Worm (Caenorhabditis elegans) whole organism, young adult: ENCODE results near the gene gcy-3.
A peak's percentile ranks its signal among the peaks of the same experiment; 100 is the strongest.

Experiments
- B0019.2 ChIP-seq: fragments of 200-800 bp; sonication (Bioruptor generic); conservative IDR thresholded peaks from 2 replicates; pipeline ENCODE4 v1.3.6; 2022; ENCODE audit warnings: missing genetic modification reagents, missing genetic modification characterization, missing compliant biosample characterization
- F22D6.2 ChIP-seq: sonication (generic microtip); optimal IDR thresholded peaks from 2 replicates; lab custom pipeline; 2016; ENCODE audit warnings: mild to moderate bottlenecking, missing genetic modification characterization, missing compliant biosample characterization
- F33H1.4 ChIP-seq: fragments of 200-800 bp; sonication (Bioruptor generic); IDR thresholded peaks from 2 replicates; pipeline ENCODE4 v1.3.6; 2022; ENCODE audit warnings: missing genetic modification reagents, missing genetic modification characterization, missing compliant biosample characterization
- F49E8.2 ChIP-seq: sonication (generic microtip); optimal IDR thresholded peaks from 3 replicates; lab custom pipeline; 2017; ENCODE audit warnings: missing genetic modification characterization, mild to moderate bottlenecking, missing compliant biosample characterization, antibody characterized with exemption, moderate library complexity; ENCODE audit not compliant: insufficient read depth
- Y95B8A.8 ChIP-seq: fragments of 200-800 bp; sonication (Bioruptor generic); IDR thresholded peaks from 2 replicates; pipeline ENCODE4 v1.3.6; 2022; ENCODE audit warnings: missing genetic modification reagents, missing genetic modification characterization, missing compliant biosample characterization
- ZK185.1 ChIP-seq: sonication (generic microtip); optimal IDR thresholded peaks from 2 replicates; lab custom pipeline; 2016; ENCODE audit warnings: mild to moderate bottlenecking, missing genetic modification characterization, missing compliant biosample characterization; ENCODE audit not compliant: poor library complexity, severe bottlenecking
- attf-3 ChIP-seq: fragments of 200-800 bp; sonication (Bioruptor generic); conservative IDR thresholded peaks from 2 replicates; pipeline ENCODE4 v1.3.6; 2022; ENCODE audit warnings: missing genetic modification reagents, missing genetic modification characterization, missing compliant biosample characterization
- bed-1 ChIP-seq: fragments of 200-800 bp; sonication (Bioruptor generic); IDR thresholded peaks from 2 replicates; pipeline ENCODE4 v1.3.6; 2022; ENCODE audit warnings: missing genetic modification reagents, missing genetic modification characterization, missing compliant biosample characterization
- ceh-27 ChIP-seq: fragments of 200-800 bp; sonication (Bioruptor generic); optimal IDR thresholded peaks from 2 replicates; lab custom pipeline; 2018; ENCODE audit warnings: mild to moderate bottlenecking, missing genetic modification characterization, moderate library complexity, missing compliant biosample characterization
- ceh-58 ChIP-seq: fragments of 200-800 bp; sonication (Bioruptor generic); IDR thresholded peaks from 2 replicates; pipeline ENCODE4 v1.3.6; 2022; ENCODE audit warnings: missing genetic modification characterization, missing compliant biosample characterization
- ceh-91 ChIP-seq: fragments of 200-800 bp; sonication (Bioruptor generic); IDR thresholded peaks from 2 replicates; pipeline ENCODE4 v1.3.6; 2022; ENCODE audit warnings: missing genetic modification reagents, missing genetic modification characterization, missing compliant biosample characterization
- dpl-1 ChIP-seq: fragments of 150-350 bp; optimal IDR thresholded peaks from 2 replicates; lab custom pipeline; 2014; ENCODE audit warnings: missing biosample characterization, missing genetic modification reagents, missing genetic modification characterization
- efl-1 ChIP-seq: fragments of 150-350 bp; optimal IDR thresholded peaks from 2 replicates; lab custom pipeline; 2014; ENCODE audit warnings: missing biosample characterization, missing genetic modification reagents, missing genetic modification characterization
- egl-18 ChIP-seq: fragments of 200-800 bp; sonication (Bioruptor generic); IDR thresholded peaks from 2 replicates; pipeline ENCODE4 v1.3.6; 2022; ENCODE audit warnings: missing genetic modification reagents, missing genetic modification characterization, missing compliant biosample characterization
- egl-44 ChIP-seq: fragments of 200-800 bp; sonication (Bioruptor generic); IDR thresholded peaks from 2 replicates; pipeline ENCODE4 v1.3.6; 2022; ENCODE audit warnings: missing genetic modification reagents, missing genetic modification characterization, missing compliant biosample characterization
- egrh-3 ChIP-seq: fragments of 200-800 bp; sonication (Bioruptor generic); IDR thresholded peaks from 2 replicates; pipeline ENCODE4 v1.3.6; 2022; ENCODE audit warnings: missing genetic modification reagents, missing genetic modification characterization, missing compliant biosample characterization
- ets-4 ChIP-seq: fragments of 200-800 bp; sonication (Bioruptor generic); optimal IDR thresholded peaks from 2 replicates; lab custom pipeline; 2018; ENCODE audit warnings: mild to moderate bottlenecking, missing genetic modification characterization, missing compliant biosample characterization
- fkh-3 ChIP-seq: sonication (generic microtip); optimal IDR thresholded peaks from 2 replicates; lab custom pipeline; 2016; ENCODE audit warnings: mild to moderate bottlenecking, missing genetic modification characterization, missing compliant biosample characterization
- him-1 ChIP-seq: sonication (generic microtip); optimal IDR thresholded peaks from 2 replicates; lab custom pipeline; 2016; ENCODE audit warnings: missing genotype, missing genetic modification reagents, missing genetic modification characterization, missing compliant biosample characterization
- hmg-1.2 ChIP-seq: fragments of 200-800 bp; sonication (Bioruptor generic); IDR thresholded peaks from 2 replicates; pipeline ENCODE4 v1.3.6; 2022; ENCODE audit warnings: missing genetic modification reagents, missing genetic modification characterization, missing compliant biosample characterization
- hsf-1 ChIP-seq: fragments of 200-800 bp; sonication (Bioruptor generic); IDR thresholded peaks from 2 replicates; pipeline ENCODE4 v1.3.6; 2022; ENCODE audit warnings: missing genetic modification reagents, missing genetic modification characterization, missing compliant biosample characterization
- lin-26 ChIP-seq: fragments of 200-800 bp; sonication (Bioruptor generic); IDR thresholded peaks from 2 replicates; pipeline ENCODE4 v1.3.6; 2022; ENCODE audit warnings: missing genetic modification reagents, missing genetic modification characterization, missing compliant biosample characterization
- lsl-1 ChIP-seq: fragments of 200-800 bp; sonication (Bioruptor generic); optimal IDR thresholded peaks from 2 replicates; lab custom pipeline; 2018; ENCODE audit warnings: mild to moderate bottlenecking, missing genetic modification characterization, moderate library complexity, missing compliant biosample characterization
- lsy-27 ChIP-seq: sonication (generic microtip); optimal IDR thresholded peaks from 2 replicates; lab custom pipeline; 2017; ENCODE audit warnings: missing genetic modification characterization, mild to moderate bottlenecking, missing compliant biosample characterization, antibody characterized with exemption, missing genotype, borderline replicate concordance; ENCODE audit not compliant: insufficient read depth
- madf-10 ChIP-seq: sonication (generic microtip); optimal IDR thresholded peaks from 2 replicates; lab custom pipeline; 2016; ENCODE audit warnings: mild to moderate bottlenecking, missing genetic modification characterization, missing compliant biosample characterization
- madf-3 ChIP-seq: fragments of 200-800 bp; sonication (Bioruptor generic); IDR thresholded peaks from 2 replicates; pipeline ENCODE4 v1.3.6; 2022; ENCODE audit warnings: missing genetic modification reagents, missing genetic modification characterization, missing compliant biosample characterization
- madf-6 ChIP-seq: fragments of 200-800 bp; sonication (Bioruptor generic); IDR thresholded peaks from 2 replicates; pipeline ENCODE4 v1.3.6; 2022; ENCODE audit warnings: missing genetic modification reagents, missing genetic modification characterization, missing compliant biosample characterization
- madf-8 ChIP-seq: fragments of 200-800 bp; sonication (Bioruptor generic); conservative IDR thresholded peaks from 2 replicates; pipeline ENCODE4 v1.3.6; 2022; ENCODE audit warnings: missing genetic modification reagents, missing genetic modification characterization, missing compliant biosample characterization
- nfya-2 ChIP-seq: fragments of 200-800 bp; sonication (Bioruptor generic); IDR thresholded peaks from 2 replicates; pipeline ENCODE4 v1.3.6; 2022; ENCODE audit warnings: missing genetic modification reagents, missing genetic modification characterization, missing compliant biosample characterization
- nhr-120 ChIP-seq: fragments of 200-800 bp; sonication (Bioruptor generic); IDR thresholded peaks from 2 replicates; pipeline ENCODE4 v1.3.6; 2022; ENCODE audit warnings: missing genetic modification characterization, missing compliant biosample characterization
- pbrm-1 ChIP-seq: fragments of 200-800 bp; sonication (Bioruptor generic); IDR thresholded peaks from 2 replicates; pipeline ENCODE4 v1.3.6; 2022; ENCODE audit warnings: missing genetic modification reagents, missing genetic modification characterization, missing compliant biosample characterization
- rcor-1 ChIP-seq: fragments of 200-800 bp; sonication (Bioruptor generic); IDR thresholded peaks from 2 replicates; pipeline ENCODE4 v1.3.6; 2022; ENCODE audit warnings: missing genetic modification reagents, missing genetic modification characterization, missing compliant biosample characterization
- rec-8 ChIP-seq, 2 experiments: sonication (generic microtip); optimal IDR thresholded peaks; 2 replicates each; lab custom pipeline; 2016; ENCODE audit warnings: mild to moderate bottlenecking in 2 of 2, missing genetic modification characterization in 2 of 2, missing genetic modification reagents in 2 of 2, missing genotype in 2 of 2, missing biosample characterization in 1 of 2, missing compliant biosample characterization in 1 of 2, moderate library complexity in 1 of 2
- snpc-1.3 ChIP-seq: sonication (generic microtip); optimal IDR thresholded peaks from 2 replicates; lab custom pipeline; 2017; ENCODE audit warnings: missing genetic modification characterization, mild to moderate bottlenecking, missing compliant biosample characterization, antibody characterized with exemption, moderate library complexity, missing genotype, missing genetic modification reagents; ENCODE audit not compliant: insufficient read depth
- snpc-3.4 ChIP-seq: sonication (generic microtip); optimal IDR thresholded peaks from 2 replicates; lab custom pipeline; 2017; ENCODE audit warnings: missing genetic modification characterization, mild to moderate bottlenecking, missing compliant biosample characterization, antibody characterized with exemption, moderate library complexity, missing genotype, missing genetic modification reagents
- tbx-9 ChIP-seq: sonication (generic microtip); optimal IDR thresholded peaks from 2 replicates; lab custom pipeline; 2016; ENCODE audit warnings: borderline replicate concordance, missing genetic modification characterization, inconsistent platforms, missing compliant biosample characterization
- tlf-1 ChIP-seq: fragments of 200-800 bp; sonication (Bioruptor generic); optimal IDR thresholded peaks from 2 replicates; lab custom pipeline; 2018; ENCODE audit warnings: mild to moderate bottlenecking, missing genetic modification characterization, missing compliant biosample characterization
- unc-130 ChIP-seq: sonication (generic microtip); optimal IDR thresholded peaks from 2 replicates; lab custom pipeline; 2016; ENCODE audit warnings: missing genetic modification reagents, missing genetic modification characterization, missing compliant biosample characterization
- xnd-1 ChIP-seq: sonication (generic microtip); optimal IDR thresholded peaks from 2 replicates; lab custom pipeline; 2016; ENCODE audit warnings: missing genotype, missing genetic modification reagents, missing genetic modification characterization, missing compliant biosample characterization
- zfh-2 ChIP-seq: fragments of 200-800 bp; sonication (Bioruptor generic); conservative IDR thresholded peaks from 2 replicates; pipeline ENCODE4 v1.3.6; 2022; ENCODE audit warnings: missing genetic modification reagents, missing genetic modification characterization, missing compliant biosample characterization

Gene gcy-3

DNA sequence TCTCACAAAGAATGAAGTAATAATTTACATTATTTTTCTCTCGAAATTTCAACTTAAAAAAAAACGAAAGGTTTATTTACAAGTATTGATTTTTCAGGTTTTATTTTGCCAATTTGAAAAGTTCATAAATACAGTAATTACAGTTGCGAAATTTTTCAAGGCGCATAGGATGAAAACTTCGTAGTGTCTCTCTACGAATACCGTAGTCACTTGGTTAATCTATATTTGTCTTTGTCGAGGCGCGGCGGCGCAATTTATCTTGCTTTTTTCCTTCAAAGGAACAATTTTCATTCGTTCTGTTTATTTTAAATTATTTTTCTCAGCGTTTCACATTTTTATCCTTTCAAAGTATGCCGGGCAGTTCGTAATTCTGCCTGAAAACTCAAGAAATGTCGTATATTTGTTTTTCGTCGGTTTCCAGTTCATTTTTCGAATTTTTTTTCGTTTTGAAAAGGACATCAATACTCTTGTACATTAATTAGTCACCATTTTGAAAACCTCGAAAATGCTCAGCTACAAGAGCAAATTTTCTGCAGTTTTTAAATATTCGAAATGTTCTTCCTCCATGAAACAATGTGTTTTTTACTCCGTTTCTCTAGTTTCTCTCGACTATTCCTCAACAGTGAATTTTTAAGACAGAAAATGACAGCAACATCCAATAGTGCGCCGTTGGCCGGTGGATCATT, 16.6 kb upstream of the gcy-3 start, which contains the start of gene mex-6:
mex-6 (plus strand) TSS at position 636 of the 686 bp plus-strand sequence.
- TF ChIP-seq efl-1 (GFP tag; lab: Kevin White, UChicago) (peak; percentile 95), unc-130 (GFP tag; lab: Kevin White, UChicago) (peak; percentile 52), him-1 (peak; percentile 53), bed-1 (GFP tag; lab: Robert Waterston, UW) (no peak), ceh-91 (GFP tag; lab: Robert Waterston, UW) (peak; percentile 85), snpc-1.3 (tag; lab: Kevin White, UChicago) (peak; percentile 49), hmg-1.2 (GFP tag; lab: Robert Waterston, UW) (no peak), tbx-9 (tag; lab: Kevin White, UChicago) (no peak), nhr-120 (GFP tag; lab: Robert Waterston, UW) (no peak), egl-44 (no peak), lsy-27 (tag; lab: Kevin White, UChicago) (no peak), lsl-1 (GFP tag; lab: Kevin White, UChicago) (peak; percentile 98), ets-4 (GFP tag; lab: Kevin White, UChicago) (no peak), madf-10 (tag; lab: Kevin White, UChicago) (no peak), madf-6 (GFP tag; lab: Robert Waterston, UW) (peak; percentile 97), snpc-3.4 (tag; lab: Kevin White, UChicago) (peak; percentile 58), dpl-1 (GFP tag; lab: Kevin White, UChicago) (peak; percentile 70), ceh-27 (GFP tag; lab: Kevin White, UChicago) (no peak), F49E8.2 (tag; lab: Kevin White, UChicago) (peak; percentile 30), madf-8 (GFP tag; lab: Robert Waterston, UW) (peak; percentile 92), madf-3 (GFP tag; lab: Robert Waterston, UW) (peak; percentile 42; the same call in 1 of the 2 replicates), ZK185.1 (tag; lab: Kevin White, UChicago) (no peak), F33H1.4 (GFP tag; lab: Robert Waterston, UW) (peak; percentile 94), egl-18 (GFP tag; lab: Robert Waterston, UW) (no peak), lin-26 (no peak), ceh-58 (GFP tag; lab: Robert Waterston, UW) (no peak), attf-3 (GFP tag; lab: Robert Waterston, UW) (peak; percentile 45; the same call in 1 of the 2 replicates), pbrm-1 (no peak; the same call in 1 of the 2 replicates), tlf-1 (GFP tag; lab: Kevin White, UChicago) (peak; percentile 32), hsf-1 (peak; percentile 66; the same call in 1 of the 2 replicates), nfya-2 (no peak), rec-8 (tag; optimal IDR thresholded peaks at IDR 0.05; lab: Kevin White, UChicago) (no peak), B0019.2 (GFP tag; lab: Robert Waterston, UW) (0 out of 2 replicates have a peak, but pooled peaks have one; percentile 57), xnd-1 (peak; percentile 92), F22D6.2 (tag; lab: Kevin White, UChicago) (no peak), egrh-3 (GFP tag; lab: Robert Waterston, UW) (no peak), Y95B8A.8 (GFP tag; lab: Robert Waterston, UW) (no peak), fkh-3 (tag; lab: Kevin White, UChicago) (no peak), rcor-1 (peak; percentile 52; the same call in 1 of the 2 replicates), zfh-2 (GFP tag; lab: Robert Waterston, UW) (no peak)
